Fruit fly (Drosophila melanogaster) whole organism, embryonic: ENCODE results near the gene CG31098.

Source experiments
- ATbp ChIP-seq: fragments of 200-800 bp; sonication (Bioruptor generic); optimal IDR thresholded peaks from 2 replicates; lab custom pipeline; 2017; ENCODE audit warnings: missing biosample characterization, mild to moderate bottlenecking, missing genetic modification characterization, missing genetic modification reagents
- Asciz ChIP-seq: fragments of 200-800 bp; sonication (Bioruptor generic); optimal IDR thresholded peaks from 2 replicates; lab custom pipeline; 2017; ENCODE audit warnings: missing biosample characterization, mild to moderate bottlenecking, missing genetic modification characterization, missing genetic modification reagents
- CG10431 ChIP-seq: fragments of 200-800 bp; sonication (Bioruptor generic); optimal IDR thresholded peaks from 3 replicates; lab custom pipeline; 2018; ENCODE audit warnings: missing biosample characterization, mild to moderate bottlenecking, missing genetic modification characterization
- CG17385 ChIP-seq: fragments of 200-800 bp; sonication (Bioruptor generic); optimal IDR thresholded peaks from 3 replicates; lab custom pipeline; 2018; ENCODE audit warnings: missing biosample characterization, mild to moderate bottlenecking, missing genetic modification characterization
- CG18599 ChIP-seq: fragments of 200-800 bp; sonication (Bioruptor generic); optimal IDR thresholded peaks from 3 replicates; lab custom pipeline; 2017; ENCODE audit warnings: missing biosample characterization, missing genetic modification characterization, mild to moderate bottlenecking, moderate library complexity, missing genetic modification reagents
- CG2120 ChIP-seq: fragments of 200-800 bp; sonication (Bioruptor generic); optimal IDR thresholded peaks from 3 replicates; lab custom pipeline; 2016; ENCODE audit warnings: missing biosample characterization, missing genetic modification characterization
- CG2199 ChIP-seq: fragments of 200-800 bp; sonication (Bioruptor generic); IDR thresholded peaks from 3 replicates; pipeline ENCODE4 v1.3.6; 2022; ENCODE audit warnings: missing biosample characterization, missing genetic modification characterization
- CG31441 ChIP-seq: fragments of 200-800 bp; sonication (Bioruptor generic); IDR thresholded peaks from 2 replicates; pipeline ENCODE4 v1.3.6; 2022; ENCODE audit warnings: missing biosample characterization, missing genetic modification characterization
- CG32532 ChIP-seq: fragments of 200-800 bp; sonication (Bioruptor generic); IDR thresholded peaks from 2 replicates; pipeline ENCODE4 v1.3.6; 2022; ENCODE audit warnings: missing biosample characterization, missing genetic modification characterization
- CG3407 ChIP-seq: fragments of 200-800 bp; sonication (Bioruptor generic); optimal IDR thresholded peaks from 2 replicates; lab custom pipeline; 2018; ENCODE audit warnings: missing biosample characterization, mild to moderate bottlenecking, missing genetic modification characterization
- CG6791 ChIP-seq: fragments of 200-800 bp; sonication (Bioruptor generic); IDR thresholded peaks from 3 replicates; pipeline ENCODE4 v1.3.6; 2022; ENCODE audit warnings: missing biosample characterization, missing genetic modification characterization; ENCODE audit not compliant: partially characterized antibody
- CG8281 ChIP-seq: fragments of 200-800 bp; sonication (Bioruptor generic); optimal IDR thresholded peaks from 2 replicates; lab custom pipeline; 2018; ENCODE audit warnings: missing biosample characterization, mild to moderate bottlenecking, missing genetic modification characterization, moderate library complexity
- D19A ChIP-seq: fragments of 200-800 bp; optimal IDR thresholded peaks from 3 replicates; lab custom pipeline; 2019; ENCODE audit warnings: missing biosample characterization, mild to moderate bottlenecking, missing genetic modification characterization, moderate library complexity
- Ets65A ChIP-seq: fragments of 200-800 bp; sonication (Bioruptor generic); peaks from one replicate; lab custom pipeline; 2016; ENCODE audit warnings: missing biosample characterization, missing genetic modification characterization
- Ets97D ChIP-seq: fragments of 200-800 bp; sonication (Bioruptor generic); optimal IDR thresholded peaks from 3 replicates; lab custom pipeline; 2016; ENCODE audit warnings: missing biosample characterization, missing genetic modification characterization
- Gug ChIP-seq: fragments of 200-800 bp; sonication (Bioruptor generic); IDR thresholded peaks from 4 replicates; pipeline ENCODE4 v1.3.6; 2022; ENCODE audit warnings: missing biosample characterization, missing genetic modification characterization
- Hand ChIP-seq: fragments of 200-800 bp; sonication (Bioruptor generic); optimal IDR thresholded peaks from 2 replicates; lab custom pipeline; 2017; ENCODE audit warnings: mild to moderate bottlenecking, missing biosample characterization, missing genetic modification reagents, missing genetic modification characterization
- Lhr ChIP-seq: fragments of 200-800 bp; sonication (Bioruptor generic); optimal IDR thresholded peaks from 3 replicates; lab custom pipeline; 2017; ENCODE audit warnings: mild to moderate bottlenecking, missing biosample characterization, missing genetic modification reagents, missing genetic modification characterization
- MTF-1 ChIP-seq: fragments of 200-800 bp; sonication (Bioruptor generic); optimal IDR thresholded peaks from 2 replicates; lab custom pipeline; 2018; ENCODE audit warnings: missing biosample characterization, mild to moderate bottlenecking, missing genetic modification characterization, borderline replicate concordance
- Med ChIP-seq: fragments of 200-800 bp; sonication (Bioruptor generic); peaks from one replicate; lab custom pipeline; 2016; ENCODE audit warnings: missing biosample characterization, missing genetic modification characterization, mild to moderate bottlenecking, inconsistent platforms, moderate library complexity
- Mrtf ChIP-seq: fragments of 200-800 bp; sonication (Bioruptor generic); IDR thresholded peaks from 3 replicates; pipeline ENCODE4 v1.3.6; 2022; ENCODE audit warnings: missing biosample characterization, missing genetic modification characterization
- PHDP ChIP-seq: fragments of 200-800 bp; sonication (Bioruptor generic); optimal IDR thresholded peaks from 3 replicates; lab custom pipeline; 2018; ENCODE audit warnings: missing biosample characterization, mild to moderate bottlenecking, missing genetic modification characterization, moderate library complexity
- Sox100B ChIP-seq: fragments of 200-800 bp; sonication (Bioruptor generic); optimal IDR thresholded peaks from 3 replicates; lab custom pipeline; 2018; ENCODE audit warnings: missing biosample characterization, mild to moderate bottlenecking, missing genetic modification characterization
- al ChIP-seq: fragments of 200-800 bp; sonication (Bioruptor generic); IDR thresholded peaks from 2 replicates; pipeline ENCODE4 v1.3.6; 2022; ENCODE audit warnings: missing biosample characterization, missing genetic modification characterization
- esg ChIP-seq: fragments of 200-800 bp; sonication (Bioruptor generic); conservative IDR thresholded peaks from 2 replicates; pipeline ENCODE4 v1.3.6; 2022; ENCODE audit warnings: missing biosample characterization, missing genetic modification characterization
- her ChIP-seq: fragments of 200-800 bp; sonication (Bioruptor generic); optimal IDR thresholded peaks from 2 replicates; lab custom pipeline; 2016; ENCODE audit warnings: missing biosample characterization, missing genetic modification characterization
- kah ChIP-seq: fragments of 200-800 bp; sonication (Bioruptor generic); optimal IDR thresholded peaks from 2 replicates; lab custom pipeline; 2018; ENCODE audit warnings: missing biosample characterization, mild to moderate bottlenecking, missing genetic modification characterization
- lab ChIP-seq: fragments of 200-800 bp; sonication (Bioruptor generic); optimal IDR thresholded peaks from 3 replicates; lab custom pipeline; 2017; ENCODE audit warnings: missing biosample characterization, missing genetic modification characterization, mild to moderate bottlenecking, moderate library complexity, missing genetic modification reagents
- lilli ChIP-seq: fragments of 200-800 bp; sonication (Bioruptor generic); optimal IDR thresholded peaks from 3 replicates; lab custom pipeline; 2016; ENCODE audit warnings: missing biosample characterization, missing genetic modification characterization
- mam ChIP-seq: fragments of 200-800 bp; sonication (Bioruptor generic); optimal IDR thresholded peaks from 3 replicates; lab custom pipeline; 2016; ENCODE audit warnings: missing biosample characterization, missing genetic modification characterization
- otp ChIP-seq: fragments of 200-800 bp; sonication (Bioruptor generic); IDR thresholded peaks from 3 replicates; pipeline ENCODE4, ENCODE4 v1.3.6; 2022; ENCODE audit warnings: missing biosample characterization, missing genetic modification characterization
- sc ChIP-seq, 3 experiments: fragments of >200 bp in 2 of 3; fragments of 200-800 bp in 1 of 3; sonication (Bioruptor generic) in 1 of 3; optimal IDR thresholded peaks; 2 replicates in 2 of 3; 3 replicates in 1 of 3; lab custom pipeline; 2017; ENCODE audit warnings: mild to moderate bottlenecking in 1 of 3, missing biosample characterization in 1 of 3, missing genetic modification characterization in 1 of 3, missing genetic modification reagents in 1 of 3
- slou ChIP-seq: fragments of 200-800 bp; sonication (Bioruptor generic); optimal IDR thresholded peaks from 3 replicates; lab custom pipeline; 2016; ENCODE audit warnings: missing biosample characterization, missing genetic modification characterization
- stc ChIP-seq: fragments of 200-800 bp; sonication (Bioruptor generic); IDR thresholded peaks from 2 replicates; pipeline ENCODE4 v1.3.6; 2022; ENCODE audit warnings: missing biosample characterization, missing genetic modification characterization
- stwl ChIP-seq: fragments of 200-800 bp; sonication (Bioruptor generic); optimal IDR thresholded peaks from 3 replicates; lab custom pipeline; 2018; ENCODE audit warnings: missing biosample characterization, mild to moderate bottlenecking, missing genetic modification characterization, moderate library complexity

Gene CG31098

DNA sequence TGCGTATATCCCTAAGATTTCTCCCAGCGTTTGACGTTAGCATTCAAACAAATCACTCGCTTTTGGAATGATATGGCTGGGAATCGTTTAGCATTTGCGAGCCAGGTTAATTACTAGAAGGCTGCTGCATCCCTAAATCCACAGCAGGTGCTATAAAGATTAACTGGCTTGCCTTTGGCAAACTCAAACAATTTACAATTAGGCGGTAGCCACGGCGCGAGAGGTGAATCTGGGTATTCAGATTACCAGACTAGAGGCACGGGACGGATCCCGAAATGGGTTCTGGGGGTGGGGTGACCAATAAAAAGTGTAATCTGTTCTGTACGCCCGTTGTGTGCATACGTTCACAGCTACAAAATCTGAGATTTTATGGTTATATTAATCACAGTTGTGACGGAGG lies 11.6 kb downstream of the CG31098 start, which contains the start of gene CG11892 (continued):
- TF ChIP-seq CG8281 (tag; lab: Kevin White, UChicago) (peak; percentile 19), otp (GFP tag; lab: Robert Waterston, UW) (peak; percentile 45; the same call in 1 of the 3 replicates), Hand (GFP tag; lab: Kevin White, UChicago) (peak; percentile 12), lilli (peak; percentile 15), CG3407 (GFP tag; lab: Kevin White, UChicago) (peak; percentile 42), Ets97D (no peak)

dm6 chr3R:25279796-25280350 lies 12.9 kb downstream of the CG31098 start, which contains the start of gene CG10514:
Gene CG10514 (minus strand): TSS chr3R:25279846.
- TF ChIP-seq slou (GFP tag; lab: Kevin White, UChicago): no peak
- TF ChIP-seq CG6791: no peak
- TF ChIP-seq PHDP (tag; lab: Kevin White, UChicago): no peak
- TF ChIP-seq D19A (tag; lab: Kevin White, UChicago): no peak
- TF ChIP-seq Gug (GFP tag; lab: Robert Waterston, UW): no peak
- no peak for TF ChIP-seq stwl
- TF ChIP-seq kah (GFP tag; lab: Kevin White, UChicago): no peak
- no peak for TF ChIP-seq esg (GFP tag; lab: Robert Waterston, UW)
- peak; percentile 60 for TF ChIP-seq MTF-1 (GFP tag; lab: Kevin White, UChicago)
- TF ChIP-seq CG31441 (GFP tag; lab: Robert Waterston, UW): no peak
- no peak for TF ChIP-seq stc (GFP tag; lab: Robert Waterston, UW)
- no peak for TF ChIP-seq CG2199 (GFP tag; lab: Robert Waterston, UW)
- peak; percentile 6 for TF ChIP-seq ATbp (GFP tag; lab: Kevin White, UChicago)
- peak; percentile 51 for TF ChIP-seq Med
- TF ChIP-seq Lhr (GFP tag; lab: Kevin White, UChicago): no peak
- TF ChIP-seq lab (GFP tag; lab: Kevin White, UChicago): peak; percentile 24
- TF ChIP-seq CG2120 (GFP tag; lab: Kevin White, UChicago): no peak
- TF ChIP-seq CG32532 (GFP tag; lab: Robert Waterston, UW): no peak
- no peak for TF ChIP-seq CG10431 (GFP tag; lab: Kevin White, UChicago)
- TF ChIP-seq mam (GFP tag; lab: Kevin White, UChicago): no peak
- TF ChIP-seq Asciz (GFP tag; lab: Kevin White, UChicago): peak; percentile 6
- TF ChIP-seq CG18599 (GFP tag; lab: Kevin White, UChicago): peak; percentile 25
- TF ChIP-seq al (GFP tag; lab: Robert Waterston, UW): no peak

- TF ChIP-seq Ets65A (GFP tag; lab: Kevin White, UChicago) (peak; percentile 26), Sox100B (GFP tag; lab: Kevin White, UChicago) (no peak), Mrtf (GFP tag; lab: Robert Waterston, UW) (0 out of 3 replicates have a peak, but pooled peaks have one; percentile 8), slou (GFP tag; lab: Kevin White, UChicago) (no peak), sc (optimal IDR thresholded peaks at IDR 0.05; lab: Kevin White, UChicago) (no peak), sc (GFP tag; optimal IDR thresholded peaks at IDR 0.05; lab: Kevin White, UChicago) (no peak), CG17385 (no peak), her (GFP tag; lab: Kevin White, UChicago) (no peak)
Measured at dm6 chr3R:25277112-25277511, 15.7 kb downstream of the CG31098 start, which contains the start of gene CG10513. Gene CG10513 (minus strand): TSS chr3R:25277212.
